Worm (Caenorhabditis elegans): ENCODE results near the gene tbc-17.

DNA sequence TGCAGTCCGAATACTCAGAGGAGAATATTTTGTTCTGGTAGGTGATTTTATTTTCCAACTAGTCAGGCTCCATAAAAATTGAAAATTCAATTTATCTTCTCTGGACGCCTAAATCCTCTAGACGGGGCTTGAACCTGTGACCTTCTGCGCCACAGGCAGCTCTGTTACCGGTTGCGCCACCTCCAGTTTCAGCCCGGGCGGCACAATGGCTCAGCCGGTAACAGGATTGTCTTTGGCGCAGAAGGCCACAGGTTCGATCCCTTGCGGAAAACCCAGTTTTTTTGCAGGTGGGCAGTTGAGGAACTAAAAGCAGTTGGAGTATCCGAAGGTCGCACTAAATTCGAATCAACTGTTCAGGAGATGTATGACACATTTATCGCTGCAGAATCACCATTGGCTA lies 24.3 kb upstream of the tbc-17 start:
- no peak for TF ChIP-seq ama-1 (optimal IDR thresholded peaks at IDR 0.05)
- TF ChIP-seq flt-1 (GFP tag; IDR thresholded peaks at IDR 0.05): no peak
- TF ChIP-seq pes-1 (GFP tag; IDR thresholded peaks at IDR 0.05): no peak
- no peak for TF ChIP-seq hnd-1 (tag; optimal IDR thresholded peaks at IDR 0.05)
- no peak for TF ChIP-seq ceh-36 (tag; optimal IDR thresholded peaks at IDR 0.05)
- TF ChIP-seq scrt-1 (GFP tag; IDR thresholded peaks at IDR 0.05): no peak
- TF ChIP-seq F13C5.2 (tag; optimal IDR thresholded peaks at IDR 0.05): no peak
- no peak for TF ChIP-seq B0310.2 (tag; optimal IDR thresholded peaks at IDR 0.05)
- no peak for TF ChIP-seq hmbx-1 (tag; optimal IDR thresholded peaks at IDR 0.05)
- TF ChIP-seq tra-4 (tag; optimal IDR thresholded peaks at IDR 0.05): no peak
